Worm (Caenorhabditis elegans) whole organism, L4 larva: ENCODE results near the gene nrsn-1.

ENCODE experiments used
- R02D3.7 ChIP-seq: fragments of 150-350 bp; sonication (generic microtip); optimal IDR thresholded peaks from 3 replicates; lab custom pipeline; 2014; ENCODE audit warnings: missing biosample characterization, missing genetic modification characterization
- Y5F2A.4 ChIP-seq: fragments of 200-800 bp; sonication (Bioruptor generic); optimal IDR thresholded peaks from 2 replicates; lab custom pipeline; 2018; ENCODE audit warnings: mild to moderate bottlenecking, missing genetic modification characterization, missing compliant biosample characterization
- Y75B8A.6 ChIP-seq: fragments of 200-800 bp; sonication (Bioruptor generic); IDR thresholded peaks from 2 replicates; pipeline ENCODE4 v1.3.6; 2022; ENCODE audit warnings: missing genetic modification reagents, missing genetic modification characterization, missing compliant biosample characterization
- ZK337.2 ChIP-seq: fragments of 200-800 bp; sonication (Bioruptor generic); IDR thresholded peaks from 2 replicates; pipeline ENCODE4 v1.3.6; 2022; ENCODE audit warnings: missing genetic modification reagents, missing genetic modification characterization, missing compliant biosample characterization
- aha-1 ChIP-seq: fragments of 150-350 bp; peaks from one replicate; lab custom pipeline; 2014; ENCODE audit warnings: missing biosample characterization, missing genetic modification characterization
- arid-1 ChIP-seq: fragments of 200-800 bp; sonication (Bioruptor generic); conservative IDR thresholded peaks from 2 replicates; pipeline ENCODE4 v1.3.6; 2022; ENCODE audit warnings: missing genetic modification reagents, missing genetic modification characterization, missing compliant biosample characterization
- ceh-32 ChIP-seq: sonication (generic microtip); optimal IDR thresholded peaks from 2 replicates; lab custom pipeline; 2016; ENCODE audit warnings: mild to moderate bottlenecking, missing genetic modification characterization, missing compliant biosample characterization; ENCODE audit not compliant: poor library complexity
- ces-1 ChIP-seq: fragments of 150-350 bp; sonication (generic microtip); optimal IDR thresholded peaks from 4 replicates; lab custom pipeline; 2014; ENCODE audit warnings: missing biosample characterization, missing genetic modification reagents, missing genetic modification characterization
- daf-16 ChIP-seq, 3 experiments: sonication (generic microtip); optimal IDR thresholded peaks; 2 replicates each; lab custom pipeline; 2016 to 2017; ENCODE audit warnings: missing genetic modification characterization in 3 of 3, missing genetic modification reagents in 3 of 3, mild to moderate bottlenecking in 2 of 3, missing compliant biosample characterization in 2 of 3, missing biosample characterization in 1 of 3, moderate library complexity in 1 of 3
- daf-19 ChIP-seq: fragments of 200-800 bp; sonication (Bioruptor generic); conservative IDR thresholded peaks from 2 replicates; pipeline ENCODE4 v1.3.6; 2022; ENCODE audit warnings: missing genetic modification characterization, missing compliant biosample characterization
- dpl-1 ChIP-seq: fragments of 150-350 bp; optimal IDR thresholded peaks from 2 replicates; lab custom pipeline; 2014; ENCODE audit warnings: missing biosample characterization, missing genetic modification reagents, missing genetic modification characterization
- dve-1 ChIP-seq: sonication (generic microtip); optimal IDR thresholded peaks from 2 replicates; lab custom pipeline; 2017; ENCODE audit warnings: antibody characterized with exemption, mild to moderate bottlenecking, missing genetic modification characterization, missing compliant biosample characterization; ENCODE audit not compliant: insufficient read depth
- egl-43 ChIP-seq: fragments of 200-800 bp; sonication (Bioruptor generic); IDR thresholded peaks from 2 replicates; pipeline ENCODE4 v1.3.6; 2022; ENCODE audit warnings: missing genetic modification reagents, missing genetic modification characterization, missing compliant biosample characterization
- fkh-10 ChIP-seq: fragments of 150-350 bp; optimal IDR thresholded peaks from 2 replicates; lab custom pipeline; 2014; ENCODE audit warnings: missing biosample characterization, missing genetic modification reagents, missing genetic modification characterization
- gei-8 ChIP-seq: fragments of 200-800 bp; sonication (Bioruptor generic); optimal IDR thresholded peaks from 2 replicates; lab custom pipeline; 2018; ENCODE audit warnings: mild to moderate bottlenecking, missing genetic modification characterization, missing compliant biosample characterization
- hif-1 ChIP-seq, 2 experiments: sonication (generic microtip); optimal IDR thresholded peaks; 2 replicates each; lab custom pipeline; 2016 to 2017; ENCODE audit warnings: missing compliant biosample characterization in 2 of 2, missing genetic modification characterization in 2 of 2, missing genetic modification reagents in 2 of 2, missing genotype in 2 of 2, mild to moderate bottlenecking in 1 of 2
- hlh-30 ChIP-seq: sonication (generic microtip); optimal IDR thresholded peaks from 2 replicates; lab custom pipeline; 2017; ENCODE audit warnings: antibody characterized with exemption, mild to moderate bottlenecking, missing genetic modification characterization, missing compliant biosample characterization; ENCODE audit not compliant: insufficient read depth
- jun-1 ChIP-seq: fragments of 150-350 bp; optimal IDR thresholded peaks from 2 replicates; lab custom pipeline; 2014; ENCODE audit warnings: missing biosample characterization, missing genetic modification reagents, missing genetic modification characterization
- lin-39 ChIP-seq: fragments of 150-350 bp; optimal IDR thresholded peaks from 2 replicates; lab custom pipeline; 2014; ENCODE audit warnings: missing biosample characterization, missing genetic modification reagents, missing genetic modification characterization
- lsy-2 ChIP-seq, 2 experiments: fragments of 150-350 bp in 1 of 2; sonication (generic microtip) in 1 of 2; optimal IDR thresholded peaks; 2 replicates each; lab custom pipeline; 2014 to 2017; ENCODE audit warnings: missing biosample characterization in 2 of 2, missing genetic modification characterization in 2 of 2
- mes-2 ChIP-seq: sonication (generic microtip); optimal IDR thresholded peaks from 2 replicates; lab custom pipeline; 2016; ENCODE audit warnings: missing genotype, mild to moderate bottlenecking, missing genetic modification characterization, missing compliant biosample characterization; ENCODE audit not compliant: poor library complexity, severe bottlenecking
- nhr-111 ChIP-seq: fragments of 200-800 bp; sonication (Bioruptor generic); optimal IDR thresholded peaks from 2 replicates; lab custom pipeline; 2018; ENCODE audit warnings: mild to moderate bottlenecking, missing genetic modification characterization, missing compliant biosample characterization
- nhr-42 ChIP-seq: fragments of 200-800 bp; sonication (Bioruptor generic); IDR thresholded peaks from 2 replicates; pipeline ENCODE4 v1.3.6; 2022; ENCODE audit warnings: missing genetic modification characterization, missing compliant biosample characterization
- nhr-48 ChIP-seq: sonication (generic microtip); optimal IDR thresholded peaks from 2 replicates; lab custom pipeline; 2016; ENCODE audit warnings: mild to moderate bottlenecking, missing genetic modification characterization, missing compliant biosample characterization
- php-3 ChIP-seq: fragments of 200-800 bp; sonication (Bioruptor generic); IDR thresholded peaks from 2 replicates; pipeline ENCODE4 v1.3.6; 2022; ENCODE audit warnings: missing genetic modification reagents, missing genetic modification characterization, missing compliant biosample characterization
- saeg-2 ChIP-seq: fragments of 200-800 bp; sonication (Bioruptor generic); IDR thresholded peaks from 2 replicates; pipeline ENCODE4 v1.3.6; 2022; ENCODE audit warnings: missing genetic modification reagents, missing genetic modification characterization, missing compliant biosample characterization
- set-16 ChIP-seq: fragments of 200-800 bp; sonication (Bioruptor generic); IDR thresholded peaks from 2 replicates; pipeline ENCODE4 v1.3.6; 2022; ENCODE audit warnings: missing genetic modification reagents, missing genetic modification characterization, missing compliant biosample characterization
- snpc-1.2 ChIP-seq: fragments of 200-800 bp; sonication (Bioruptor generic); IDR thresholded peaks from 2 replicates; pipeline ENCODE4 v1.3.6; 2022; ENCODE audit warnings: missing genetic modification reagents, missing genetic modification characterization, missing compliant biosample characterization
- snpc-4 ChIP-seq: fragments of 150-350 bp; optimal IDR thresholded peaks from 2 replicates; lab custom pipeline; 2014; ENCODE audit warnings: missing biosample characterization, missing genetic modification characterization
- spr-3 ChIP-seq: fragments of 200-800 bp; sonication (Bioruptor generic); optimal IDR thresholded peaks from 2 replicates; lab custom pipeline; 2018; ENCODE audit warnings: mild to moderate bottlenecking, missing genetic modification characterization, missing compliant biosample characterization
- tag-97 ChIP-seq: fragments of 200-800 bp; sonication (Bioruptor generic); IDR thresholded peaks from 2 replicates; pipeline ENCODE4 v1.3.6; 2022; ENCODE audit warnings: missing genetic modification characterization, missing compliant biosample characterization
- unc-130 ChIP-seq: sonication (generic microtip); optimal IDR thresholded peaks from 2 replicates; lab custom pipeline; 2016; ENCODE audit warnings: missing genetic modification reagents, missing genetic modification characterization, missing compliant biosample characterization
- unc-62 ChIP-seq, 3 experiments: fragments of 150-350 bp in 1 of 3; sonication (generic microtip); optimal IDR thresholded peaks in 2 of 3; peaks in 1 of 3; 1 replicate in 1 of 3; 2 replicates in 2 of 3; lab custom pipeline; 2014 to 2017; ENCODE audit warnings: missing biosample characterization in 3 of 3, missing genetic modification characterization in 3 of 3, missing genetic modification reagents in 3 of 3, missing genotype in 1 of 3
- ztf-11 ChIP-seq: fragments of 150-350 bp; optimal IDR thresholded peaks from 2 replicates; lab custom pipeline; 2014; ENCODE audit warnings: missing biosample characterization, missing genetic modification characterization

The nrsn-1 gene

ce11 chrV:3756887-3757286, 41.1 kb upstream of the nrsn-1 start, which contains the start of gene gid-7 (continued):
- TF ChIP-seq ces-1 (no peak), daf-19 (no peak), lin-39 (tag; lab: Kevin White, UChicago) (no peak), gei-8 (GFP tag; lab: Kevin White, UChicago) (no peak), jun-1 (tag; lab: Kevin White, UChicago) (no peak)
- TF ChIP-seq, all 104 proteins: peak for 17

ce11 chrV:3750328-3750727, 34.6 kb upstream of the nrsn-1 start:
- TF ChIP-seq nhr-48 = no peak
- no peak for TF ChIP-seq lsy-2 (tag; optimal IDR thresholded peaks at IDR 0.05; lab: Kevin White, UChicago)
- no peak for TF ChIP-seq ztf-11
- no peak for TF ChIP-seq ceh-32 (tag; lab: Kevin White, UChicago)
- no peak for TF ChIP-seq unc-130 (GFP tag; lab: Kevin White, UChicago)
- TF ChIP-seq egl-43 (GFP tag; lab: Robert Waterston, UW) = peak; percentile 38; the same call in 1 of the 2 replicates
- TF ChIP-seq aha-1 (tag; lab: Kevin White, UChicago) = peak; percentile 28
- no peak for TF ChIP-seq php-3 (GFP tag; lab: Robert Waterston, UW)
- TF ChIP-seq set-16 (GFP tag; lab: Robert Waterston, UW) = peak; percentile 91

- TF ChIP-seq spr-3 (GFP tag; lab: Kevin White, UChicago) (no peak), nhr-42 (no peak), saeg-2 (GFP tag; lab: Robert Waterston, UW) (no peak), fkh-10 (no peak), tag-97 (GFP tag; lab: Robert Waterston, UW) (no peak), lsy-2 (tag; optimal IDR thresholded peaks at IDR 0.05; lab: Kevin White, UChicago) (peak in 1 of 2 experiments; percentile 60), R02D3.7 (tag; lab: Kevin White, UChicago) (peak; percentile 70), mes-2 (tag; lab: Kevin White, UChicago) (peak; percentile 41), daf-16 (GFP tag; optimal IDR thresholded peaks at IDR 0.05; lab: Kevin White, UChicago) (no peak), daf-16 (tag; optimal IDR thresholded peaks at IDR 0.05; lab: Kevin White, UChicago) (peak; percentile 55), unc-62 (GFP tag; optimal IDR thresholded peaks at IDR 0.05 in 1 of 2; lab: Kevin White, UChicago) (peak in 1 of 2 experiments; percentile 27), unc-62 (tag; optimal IDR thresholded peaks at IDR 0.05; lab: Kevin White, UChicago) (no peak), hlh-30 (tag; lab: Kevin White, UChicago) (peak; percentile 42), hif-1 (tag; optimal IDR thresholded peaks at IDR 0.05; lab: Kevin White, UChicago) (peak in 1 of 2 experiments; percentile 7), arid-1 (GFP tag; lab: Robert Waterston, UW) (no peak), lin-39 (tag; lab: Kevin White, UChicago) (no peak), aha-1 (tag; lab: Kevin White, UChicago) (peak; percentile 56), snpc-1.2 (GFP tag; lab: Robert Waterston, UW) (no peak), dpl-1 (GFP tag; lab: Kevin White, UChicago) (peak; percentile 93), daf-19 (no peak), dve-1 (peak; percentile 31)
Observed at ce11 chrV:3743172-3743626, 27.4 kb upstream of the nrsn-1 start, which contains the start of gene mtm-9. Gene mtm-9, plus strand, starts transcription at chrV:3743576.

- TF ChIP-seq aha-1 (tag; lab: Kevin White, UChicago) (peak; percentile 51), daf-19 (no peak)
- TF ChIP-seq, all 104 proteins: peak for 1
Observed at ce11 chrV:3739302-3739701, 23.5 kb upstream of the nrsn-1 start, which contains the start of gene hpo-36. Gene hpo-36, minus strand, starts transcription at chrV:3739402.

ce11 chrV:3738409-3738808, 22.6 kb upstream of the nrsn-1 start:
- TF ChIP-seq nhr-111 (GFP tag; lab: Kevin White, UChicago) = no peak
- no peak for TF ChIP-seq Y75B8A.6
- TF ChIP-seq snpc-4 (tag; lab: Kevin White, UChicago) = no peak
- TF ChIP-seq ZK337.2 = no peak
- no peak for TF ChIP-seq dpl-1 (GFP tag; lab: Kevin White, UChicago)
- no peak for TF ChIP-seq Y5F2A.4
- no peak for TF ChIP-seq php-3 (GFP tag; lab: Robert Waterston, UW)
- no peak for TF ChIP-seq saeg-2 (GFP tag; lab: Robert Waterston, UW)
- no peak for TF ChIP-seq jun-1 (tag; lab: Kevin White, UChicago)
- TF ChIP-seq, all 104 proteins: peak for 0
